Worm (Caenorhabditis elegans) whole organism, mixed stage, embryonic: ENCODE measurements around the gene F35C11.5.

ENCODE experiments used
- lin-13 ChIP-seq: fragments of 150-350 bp; optimal IDR thresholded peaks from 2 replicates; lab custom pipeline; 2014; ENCODE audit warnings: missing biosample characterization, missing genetic modification characterization
- sptf-1 ChIP-seq: sonication (generic microtip); optimal IDR thresholded peaks from 2 replicates; lab custom pipeline; 2017; ENCODE audit warnings: mild to moderate bottlenecking, missing genetic modification characterization, moderate library complexity, missing compliant biosample characterization
- unc-39 ChIP-seq: fragments of 150-350 bp; optimal IDR thresholded peaks from 2 replicates; lab custom pipeline; 2014; ENCODE audit warnings: missing biosample characterization, missing genetic modification characterization
- ztf-11 ChIP-seq: fragments of 150-350 bp; optimal IDR thresholded peaks from 2 replicates; lab custom pipeline; 2014; ENCODE audit warnings: missing biosample characterization, missing genetic modification characterization

DNA sequence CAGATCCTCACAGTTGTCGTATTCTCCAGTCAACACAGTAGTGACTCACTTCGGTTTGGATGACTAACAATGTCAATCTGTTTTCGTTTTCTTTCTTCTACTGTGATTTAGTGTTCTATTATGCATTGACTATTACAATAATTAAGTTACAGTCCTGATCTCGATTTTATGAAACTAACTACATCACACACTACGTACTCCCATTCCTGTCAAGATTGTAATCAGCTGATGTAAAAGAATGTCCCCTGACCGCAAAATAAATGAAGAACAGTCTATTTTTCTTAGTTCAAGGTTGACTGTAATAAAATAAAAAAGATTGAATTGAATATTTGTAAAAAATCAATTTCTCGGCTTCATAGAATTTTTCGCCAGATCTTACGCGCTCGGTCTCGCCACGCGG, 28.2 kb upstream of the F35C11.5 start:
- TF ChIP-seq lin-13 (tag; lab: Kevin White, UChicago): no peak
- no peak for TF ChIP-seq unc-39 (tag; lab: Kevin White, UChicago)
- no peak for TF ChIP-seq ztf-11 (tag; lab: Kevin White, UChicago)
- no peak for TF ChIP-seq sptf-1 (tag; lab: Kevin White, UChicago)
